Worm (Caenorhabditis elegans): ENCODE data around the gene acp-4.
"Not testable (repeated sequence)": the region's sequence is repeated elsewhere in the genome, so short reads cannot be mapped to it uniquely, and the experiment has no call there.

DNA sequence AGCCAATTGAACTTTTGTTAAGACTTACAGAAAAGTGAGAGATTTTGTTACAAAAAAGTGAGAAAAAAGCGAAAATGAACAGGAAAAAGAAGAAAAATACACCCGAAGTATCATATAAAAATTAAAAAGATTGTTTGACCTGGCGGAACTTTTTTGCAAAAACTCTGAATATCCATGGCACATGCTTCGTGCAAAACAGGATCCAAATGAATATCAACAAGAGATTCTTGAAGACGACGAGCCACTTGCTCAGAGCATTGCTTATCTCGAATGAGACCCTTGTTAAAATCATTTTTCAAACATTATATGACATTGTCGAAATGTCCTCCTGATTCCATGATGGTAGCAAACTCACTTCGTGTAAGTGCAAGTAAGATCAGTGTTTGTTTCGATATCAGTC, 15.1 kb downstream of the acp-4 start, which contains the start of gene F14E5.8:
- TF ChIP-seq ref-1 (GFP tag; conservative IDR thresholded peaks at IDR 0.05); ztf-23 (GFP tag; IDR thresholded peaks at IDR 0.05): not testable (repeated sequence)
